Worm (Caenorhabditis elegans) whole organism, L1 larva: Measurements from ENCODE around the gene col-124.

Experiments used
- dpl-1 ChIP-seq, 3 experiments: fragments of 150-350 bp in 2 of 3; sonication (generic microtip) in 1 of 3; optimal IDR thresholded peaks; 2 replicates each; lab custom pipeline; 2014 to 2017; ENCODE audit warnings: missing biosample characterization in 3 of 3, missing genetic modification characterization in 3 of 3, missing genetic modification reagents in 3 of 3
- egl-13 ChIP-seq: sonication (generic microtip); optimal IDR thresholded peaks from 2 replicates; lab custom pipeline; 2016; ENCODE audit warnings: missing genotype, missing genetic modification reagents, missing genetic modification characterization, missing compliant biosample characterization
- elt-3 ChIP-seq, 6 experiments: fragments of 150-350 bp in 1 of 6; sonication (generic microtip); optimal IDR thresholded peaks; 2 replicates each; lab custom pipeline; 2017 to 2018; ENCODE audit warnings: missing biosample characterization in 6 of 6, missing genetic modification characterization in 6 of 6, inconsistent platforms in 1 of 6
- irx-1 ChIP-seq: sonication (generic microtip); optimal IDR thresholded peaks from 2 replicates; lab custom pipeline; 2016; ENCODE audit warnings: missing genetic modification characterization, missing compliant biosample characterization
- isw-1 ChIP-seq: fragments of 200-800 bp; sonication (Bioruptor generic); IDR thresholded peaks from 2 replicates; pipeline ENCODE4 v1.3.6; 2022; ENCODE audit warnings: missing genetic modification characterization, missing compliant biosample characterization
- lsy-2 ChIP-seq, 2 experiments: fragments of 150-350 bp; optimal IDR thresholded peaks; 2 replicates each; lab custom pipeline; 2014; ENCODE audit warnings: missing biosample characterization in 2 of 2, missing genetic modification characterization in 2 of 2
- mep-1 ChIP-seq: fragments of 150-350 bp; optimal IDR thresholded peaks from 2 replicates; lab custom pipeline; 2014; ENCODE audit warnings: missing biosample characterization, missing genetic modification characterization
- rnt-1 ChIP-seq: sonication (generic microtip); optimal IDR thresholded peaks from 2 replicates; lab custom pipeline; 2016; ENCODE audit warnings: mild to moderate bottlenecking, missing genetic modification characterization, moderate library complexity, missing compliant biosample characterization
- snpc-4 ChIP-seq: fragments of 150-350 bp; optimal IDR thresholded peaks from 2 replicates; lab custom pipeline; 2014; ENCODE audit warnings: missing biosample characterization, missing genetic modification characterization
- swsn-7 ChIP-seq: sonication (generic microtip); optimal IDR thresholded peaks from 2 replicates; lab custom pipeline; 2016; ENCODE audit warnings: missing genetic modification characterization, missing compliant biosample characterization
- zag-1 ChIP-seq: fragments of 150-350 bp; optimal IDR thresholded peaks from 2 replicates; lab custom pipeline; 2014; ENCODE audit warnings: missing biosample characterization, missing genetic modification characterization
- ztf-4 ChIP-seq: fragments of 150-350 bp; optimal IDR thresholded peaks from 2 replicates; lab custom pipeline; 2014; ENCODE audit warnings: missing biosample characterization, missing genetic modification characterization

- TF ChIP-seq swsn-7 (no peak), mep-1 (tag; lab: Kevin White, UChicago) (no peak), snpc-4 (no peak), isw-1 (GFP tag; lab: Robert Waterston, UW) (no peak), irx-1 (tag; lab: Kevin White, UChicago) (no peak), elt-3 (tag; optimal IDR thresholded peaks at IDR 0.05; lab: Kevin White, UChicago) (no peak), zag-1 (tag; lab: Kevin White, UChicago) (no peak), rnt-1 (tag; lab: Kevin White, UChicago) (no peak), dpl-1 (GFP tag; optimal IDR thresholded peaks at IDR 0.05; lab: Kevin White, UChicago) (no peak), ztf-4 (tag; lab: Kevin White, UChicago) (no peak), lsy-2 (tag; optimal IDR thresholded peaks at IDR 0.05; lab: Kevin White, UChicago) (no peak), egl-13 (no peak)
Observed at ce11 chrIV:10219208-10219607, 3.0 kb downstream of the col-124 start, which contains the start of gene qns-1.
